Worm (Caenorhabditis elegans) whole organism, mixed stage, embryonic: ENCODE measurements around the gene irld-64.

Experiments
- M03D4.4 ChIP-seq: sonication (generic microtip); optimal IDR thresholded peaks from 2 replicates; lab custom pipeline; 2017; ENCODE audit warnings: mild to moderate bottlenecking, missing genetic modification characterization, missing compliant biosample characterization
- bed-3 ChIP-seq: fragments of 200-800 bp; sonication (Bioruptor generic); optimal IDR thresholded peaks from 3 replicates; lab custom pipeline; 2018; ENCODE audit warnings: mild to moderate bottlenecking, missing genetic modification characterization, moderate library complexity, missing compliant biosample characterization
- blmp-1 ChIP-seq: fragments of 150-350 bp; optimal IDR thresholded peaks from 2 replicates; lab custom pipeline; 2014; ENCODE audit warnings: missing biosample characterization, missing genetic modification characterization
- ceh-39 ChIP-seq: fragments of 150-350 bp; optimal IDR thresholded peaks from 2 replicates; lab custom pipeline; 2014; ENCODE audit warnings: missing biosample characterization, missing genetic modification characterization
- ceh-43 ChIP-seq: fragments of 200-800 bp; sonication (Bioruptor generic); optimal IDR thresholded peaks from 2 replicates; lab custom pipeline; 2018; ENCODE audit warnings: mild to moderate bottlenecking, missing genetic modification characterization, moderate library complexity, missing compliant biosample characterization
- ceh-83 ChIP-seq: fragments of 200-800 bp; sonication (Bioruptor generic); optimal IDR thresholded peaks from 2 replicates; lab custom pipeline; 2018; ENCODE audit warnings: mild to moderate bottlenecking, missing genetic modification characterization, missing compliant biosample characterization
- ces-1 ChIP-seq: fragments of 150-350 bp; optimal IDR thresholded peaks from 2 replicates; lab custom pipeline; 2014; ENCODE audit warnings: missing biosample characterization, missing genetic modification reagents, missing genetic modification characterization
- cnd-1 ChIP-seq: fragments of 200-800 bp; sonication (Bioruptor generic); optimal IDR thresholded peaks from 2 replicates; lab custom pipeline; 2018; ENCODE audit warnings: mild to moderate bottlenecking, missing genetic modification characterization, missing compliant biosample characterization
- drap-1 ChIP-seq: fragments of 200-800 bp; sonication (Bioruptor generic); optimal IDR thresholded peaks from 3 replicates; lab custom pipeline; 2018; ENCODE audit warnings: mild to moderate bottlenecking, missing genetic modification characterization, missing compliant biosample characterization
- elt-1 ChIP-seq: sonication (generic microtip); optimal IDR thresholded peaks from 2 replicates; lab custom pipeline; 2017; ENCODE audit warnings: missing genetic modification characterization, mild to moderate bottlenecking, missing compliant biosample characterization, antibody characterized with exemption, moderate library complexity, borderline replicate concordance; ENCODE audit not compliant: insufficient read depth
- elt-3 ChIP-seq: fragments of 150-350 bp; optimal IDR thresholded peaks from 2 replicates; lab custom pipeline; 2014; ENCODE audit warnings: missing biosample characterization, missing genetic modification characterization
- ham-2 ChIP-seq: fragments of 200-800 bp; sonication (Bioruptor generic); optimal IDR thresholded peaks from 2 replicates; lab custom pipeline; 2018; ENCODE audit warnings: mild to moderate bottlenecking, missing genetic modification characterization, missing compliant biosample characterization
- hlh-1 ChIP-seq: fragments of 150-350 bp; optimal IDR thresholded peaks from 2 replicates; lab custom pipeline; 2014; ENCODE audit warnings: missing biosample characterization, missing genetic modification reagents, missing genetic modification characterization
- lin-32 ChIP-seq: fragments of 200-800 bp; sonication (Bioruptor generic); optimal IDR thresholded peaks from 2 replicates; lab custom pipeline; 2018; ENCODE audit warnings: mild to moderate bottlenecking, missing genetic modification characterization, missing compliant biosample characterization
- lsy-2 ChIP-seq: fragments of 150-350 bp; optimal IDR thresholded peaks from 2 replicates; lab custom pipeline; 2014; ENCODE audit warnings: missing biosample characterization, missing genetic modification characterization
- mab-5 ChIP-seq: fragments of 150-350 bp; optimal IDR thresholded peaks from 2 replicates; lab custom pipeline; 2014; ENCODE audit warnings: missing biosample characterization, missing genetic modification characterization
- mep-1 ChIP-seq: fragments of 150-350 bp; optimal IDR thresholded peaks from 2 replicates; lab custom pipeline; 2017; ENCODE audit warnings: missing biosample characterization, missing genetic modification reagents, missing genetic modification characterization, inconsistent platforms
- nhr-12 ChIP-seq: fragments of 150-350 bp; optimal IDR thresholded peaks from 2 replicates; lab custom pipeline; 2014; ENCODE audit warnings: missing biosample characterization, missing genetic modification characterization
- nhr-2 ChIP-seq: fragments of 150-350 bp; optimal IDR thresholded peaks from 2 replicates; lab custom pipeline; 2014; ENCODE audit warnings: missing biosample characterization, missing genetic modification characterization
- nhr-28 ChIP-seq: fragments of 150-350 bp; optimal IDR thresholded peaks from 2 replicates; lab custom pipeline; 2014; ENCODE audit warnings: missing biosample characterization, missing genetic modification characterization
- nhr-76 ChIP-seq: sonication (generic microtip); optimal IDR thresholded peaks from 2 replicates; lab custom pipeline; 2017; ENCODE audit warnings: missing biosample characterization, missing genetic modification characterization
- pha-4 ChIP-seq: fragments of 150-350 bp; optimal IDR thresholded peaks from 2 replicates; lab custom pipeline; 2018; ENCODE audit warnings: missing biosample characterization, missing genetic modification reagents, missing genetic modification characterization
- snpc-4 ChIP-seq: fragments of 150-350 bp; optimal IDR thresholded peaks from 2 replicates; lab custom pipeline; 2014; ENCODE audit warnings: missing biosample characterization, missing genetic modification characterization
- sptf-1 ChIP-seq: sonication (generic microtip); optimal IDR thresholded peaks from 2 replicates; lab custom pipeline; 2017; ENCODE audit warnings: mild to moderate bottlenecking, missing genetic modification characterization, moderate library complexity, missing compliant biosample characterization
- tbx-8 ChIP-seq: fragments of 200-800 bp; sonication (Bioruptor generic); optimal IDR thresholded peaks from 2 replicates; lab custom pipeline; 2018; ENCODE audit warnings: mild to moderate bottlenecking, missing genetic modification characterization, moderate library complexity, missing compliant biosample characterization
- unc-120 ChIP-seq: sonication (generic microtip); optimal IDR thresholded peaks from 2 replicates; lab custom pipeline; 2017; ENCODE audit warnings: missing genetic modification characterization, missing compliant biosample characterization; ENCODE audit not compliant: poor library complexity, severe bottlenecking
- unc-62 ChIP-seq: fragments of 150-350 bp; optimal IDR thresholded peaks from 2 replicates; lab custom pipeline; 2014; ENCODE audit warnings: missing biosample characterization, missing genetic modification reagents, missing genetic modification characterization
- zip-8 ChIP-seq: fragments of 150-350 bp; optimal IDR thresholded peaks from 2 replicates; lab custom pipeline; 2014; ENCODE audit warnings: missing biosample characterization, missing genetic modification characterization
- ztf-11 ChIP-seq: fragments of 150-350 bp; optimal IDR thresholded peaks from 2 replicates; lab custom pipeline; 2014; ENCODE audit warnings: missing biosample characterization, missing genetic modification characterization

irld-64 gene

ce11 chrII:2958308-2958707 is 27.9 kb upstream of the irld-64 start, which contains the start of gene srw-60:
srw-60 (plus strand) TSS chrII:2958608.
- TF ChIP-seq snpc-4 (tag; lab: Kevin White, UChicago) (no peak), nhr-28 (no peak), tbx-8 (GFP tag; lab: Kevin White, UChicago) (no peak), nhr-76 (tag; lab: Kevin White, UChicago) (no peak), blmp-1 (tag; lab: Kevin White, UChicago) (no peak), pha-4 (tag; lab: Kevin White, UChicago) (no peak), ces-1 (no peak), cnd-1 (no peak), nhr-12 (tag; lab: Kevin White, UChicago) (no peak), ceh-39 (tag; lab: Kevin White, UChicago) (no peak)
- TF ChIP-seq, all 35 proteins: peak for 0

DNA sequence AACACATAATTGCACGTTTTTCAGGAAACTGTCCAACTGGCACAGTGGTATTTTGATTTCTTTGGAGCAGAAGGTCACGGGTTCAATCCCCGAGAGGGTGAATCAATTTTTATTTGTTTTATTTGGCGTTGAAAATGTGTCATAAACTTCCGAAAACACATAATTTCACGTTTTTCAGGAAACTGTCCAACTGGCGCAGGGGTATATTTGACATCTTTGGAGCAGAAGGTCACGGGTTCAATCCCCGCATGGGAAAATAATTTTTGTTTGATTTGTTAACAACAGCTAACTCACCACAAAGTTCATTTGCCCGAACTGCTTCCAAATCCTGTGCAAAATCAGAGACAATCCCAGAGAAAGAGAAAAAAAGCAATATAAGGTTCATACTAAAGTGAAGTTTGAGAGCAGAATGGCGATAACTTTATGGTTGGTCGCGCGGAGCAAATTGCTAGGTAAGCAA is 25.3 kb upstream of the irld-64 start, which contains the start of gene irld-48:
TSS of gene irld-48 (plus strand) at position 410 of the 460 bp plus-strand sequence.
- TF ChIP-seq ham-2 = no peak
- TF ChIP-seq mep-1 (tag; lab: Kevin White, UChicago) = no peak
- TF ChIP-seq elt-1 (tag; lab: Kevin White, UChicago) = no peak
- TF ChIP-seq nhr-2 (tag; lab: Kevin White, UChicago) = no peak
- no peak for TF ChIP-seq nhr-12 (tag; lab: Kevin White, UChicago)
- TF ChIP-seq sptf-1 (tag; lab: Kevin White, UChicago) = no peak
- no peak for TF ChIP-seq snpc-4 (tag; lab: Kevin White, UChicago)
- TF ChIP-seq lsy-2 (tag; lab: Kevin White, UChicago) = no peak
- no peak for TF ChIP-seq unc-120 (tag; lab: Kevin White, UChicago)
- no peak for TF ChIP-seq ztf-11 (tag; lab: Kevin White, UChicago)
- TF ChIP-seq bed-3 (GFP tag; lab: Kevin White, UChicago) = no peak

ce11 chrII:2952629-2953028 is 22.2 kb upstream of the irld-64 start, which contains the start of gene irld-51:
irld-51 (minus strand) TSS chrII:2952729.
- TF ChIP-seq unc-120 (tag; lab: Kevin White, UChicago) (no peak), ces-1 (no peak), bed-3 (GFP tag; lab: Kevin White, UChicago) (no peak), tbx-8 (GFP tag; lab: Kevin White, UChicago) (no peak), mep-1 (tag; lab: Kevin White, UChicago) (no peak), ceh-43 (GFP tag; lab: Kevin White, UChicago) (no peak), blmp-1 (tag; lab: Kevin White, UChicago) (no peak), elt-3 (tag; lab: Kevin White, UChicago) (no peak), M03D4.4 (tag; lab: Kevin White, UChicago) (no peak), lsy-2 (tag; lab: Kevin White, UChicago) (no peak), ham-2 (no peak), cnd-1 (no peak), ceh-39 (tag; lab: Kevin White, UChicago) (no peak), ztf-11 (tag; lab: Kevin White, UChicago) (no peak), snpc-4 (tag; lab: Kevin White, UChicago) (no peak), ceh-83 (GFP tag; lab: Kevin White, UChicago) (no peak)

- no peak for TF ChIP-seq elt-1 (tag; lab: Kevin White, UChicago)
- no peak for TF ChIP-seq mep-1 (tag; lab: Kevin White, UChicago)
- no peak for TF ChIP-seq ceh-43 (GFP tag; lab: Kevin White, UChicago)
- TF ChIP-seq ceh-39 (tag; lab: Kevin White, UChicago) = no peak
- no peak for TF ChIP-seq hlh-1 (tag; lab: Kevin White, UChicago)
- no peak for TF ChIP-seq blmp-1 (tag; lab: Kevin White, UChicago)
- TF ChIP-seq zip-8 (tag; lab: Kevin White, UChicago) = no peak
- TF ChIP-seq cnd-1 = no peak
- TF ChIP-seq lsy-2 (tag; lab: Kevin White, UChicago) = no peak
- TF ChIP-seq lin-32 = no peak
- no peak for TF ChIP-seq bed-3 (GFP tag; lab: Kevin White, UChicago)
- no peak for TF ChIP-seq ztf-11 (tag; lab: Kevin White, UChicago)
- TF ChIP-seq nhr-28 = no peak
- no peak for TF ChIP-seq elt-3 (tag; lab: Kevin White, UChicago)
- no peak for TF ChIP-seq M03D4.4 (tag; lab: Kevin White, UChicago)
- no peak for TF ChIP-seq drap-1 (GFP tag; lab: Kevin White, UChicago)
- TF ChIP-seq unc-62 = no peak
- no peak for TF ChIP-seq sptf-1 (tag; lab: Kevin White, UChicago)
- TF ChIP-seq mab-5 (tag; lab: Kevin White, UChicago) = no peak
- no peak for TF ChIP-seq ceh-83 (GFP tag; lab: Kevin White, UChicago)
Measured at ce11 chrII:2948614-2949013, 18.2 kb upstream of the irld-64 start.
